Fruit fly (Drosophila melanogaster) whole organism, embryonic: ENCODE data around the gene CG42538.

Experiments used
- Adf1 ChIP-seq: fragments of 200-800 bp; sonication (Bioruptor generic); IDR thresholded peaks from 2 replicates; pipeline ENCODE4 v1.3.6; 2022; ENCODE audit warnings: missing biosample characterization, missing genetic modification characterization
- Aef1 ChIP-seq: fragments of 200-800 bp; sonication (Bioruptor generic); IDR thresholded peaks from 3 replicates; pipeline ENCODE4 v1.3.6; 2022; ENCODE audit warnings: missing biosample characterization, missing genetic modification characterization
- Awh ChIP-seq: fragments of 200-800 bp; sonication (Bioruptor generic); IDR thresholded peaks from 2 replicates; pipeline ENCODE4, ENCODE4 v1.3.6; 2022; ENCODE audit warnings: missing biosample characterization, missing genetic modification characterization
- CG11398 ChIP-seq: fragments of 200-800 bp; sonication (Bioruptor generic); optimal IDR thresholded peaks from 2 replicates; lab custom pipeline; 2016; ENCODE audit warnings: missing biosample characterization, missing genetic modification characterization
- CG14441 ChIP-seq: fragments of 200-800 bp; sonication (Bioruptor generic); IDR thresholded peaks from 2 replicates; pipeline ENCODE4 v1.3.6; 2022; ENCODE audit warnings: missing biosample characterization, missing genetic modification characterization
- CG1529 ChIP-seq: fragments of 200-800 bp; sonication (Bioruptor generic); optimal IDR thresholded peaks from 3 replicates; lab custom pipeline; 2018; ENCODE audit warnings: missing biosample characterization, missing genetic modification characterization
- CG1602 ChIP-seq: fragments of 200-800 bp; sonication (Bioruptor generic); optimal IDR thresholded peaks from 3 replicates; lab custom pipeline; 2016; ENCODE audit warnings: missing biosample characterization, missing genetic modification characterization
- CG1603 ChIP-seq: fragments of 200-800 bp; sonication (Bioruptor generic); optimal IDR thresholded peaks from 2 replicates; lab custom pipeline; 2019; ENCODE audit warnings: missing biosample characterization, mild to moderate bottlenecking, missing genetic modification characterization, moderate library complexity
- CG17328 ChIP-seq: fragments of 200-800 bp; sonication (Bioruptor generic); IDR thresholded peaks from 2 replicates; pipeline ENCODE4 v1.3.6; 2022; ENCODE audit warnings: missing biosample characterization, missing genetic modification characterization
- CG17829 ChIP-seq: fragments of 200-800 bp; optimal IDR thresholded peaks from 2 replicates; lab custom pipeline; 2019; ENCODE audit warnings: missing biosample characterization, mild to moderate bottlenecking, missing genetic modification characterization, moderate library complexity
- CG1792 ChIP-seq: fragments of 200-800 bp; sonication (Bioruptor generic); optimal IDR thresholded peaks from 2 replicates; lab custom pipeline; 2016; ENCODE audit warnings: missing biosample characterization, missing genetic modification characterization
- CG18262 ChIP-seq: fragments of 200-800 bp; optimal IDR thresholded peaks from 3 replicates; lab custom pipeline; 2019; ENCODE audit warnings: missing biosample characterization, mild to moderate bottlenecking, missing genetic modification characterization, moderate library complexity
- CG2712 ChIP-seq: fragments of 200-800 bp; optimal IDR thresholded peaks from 3 replicates; lab custom pipeline; 2019; ENCODE audit warnings: missing biosample characterization, mild to moderate bottlenecking, missing genetic modification characterization, moderate library complexity
- CG34224 ChIP-seq: fragments of 200-800 bp; sonication (Bioruptor generic); IDR thresholded peaks from 3 replicates; pipeline ENCODE4 v1.3.6; 2022; ENCODE audit warnings: missing biosample characterization, missing genetic modification characterization; ENCODE audit not compliant: partially characterized antibody
- CG3838 ChIP-seq: fragments of 200-800 bp; sonication (Bioruptor generic); optimal IDR thresholded peaks from 3 replicates; lab custom pipeline; 2016; ENCODE audit warnings: missing biosample characterization, missing genetic modification characterization
- CG4328 ChIP-seq: fragments of 200-800 bp; sonication (Bioruptor generic); optimal IDR thresholded peaks from 3 replicates; lab custom pipeline; 2017; ENCODE audit warnings: missing biosample characterization, missing genetic modification reagents, missing genetic modification characterization
- CG5180 ChIP-seq: fragments of 200-800 bp; sonication (Bioruptor generic); optimal IDR thresholded peaks from 3 replicates; lab custom pipeline; 2017; ENCODE audit warnings: missing biosample characterization, missing genetic modification characterization, mild to moderate bottlenecking, moderate library complexity, missing genetic modification reagents
- CG6689 ChIP-seq: fragments of 200-800 bp; sonication (Bioruptor generic); IDR thresholded peaks from 2 replicates; pipeline ENCODE4 v1.3.6; 2022; ENCODE audit warnings: missing biosample characterization, missing genetic modification characterization
- CG7271 ChIP-seq: fragments of 200-800 bp; sonication (Bioruptor generic); optimal IDR thresholded peaks from 2 replicates; lab custom pipeline; 2018; ENCODE audit warnings: missing biosample characterization, mild to moderate bottlenecking, missing genetic modification characterization, moderate library complexity
- CG7357 ChIP-seq: fragments of 200-800 bp; sonication (Bioruptor generic); IDR thresholded peaks from 3 replicates; pipeline ENCODE4 v1.3.6; 2022; ENCODE audit warnings: missing biosample characterization, missing genetic modification characterization
- CG7786 ChIP-seq: fragments of 200-800 bp; sonication (Bioruptor generic); optimal IDR thresholded peaks from 2 replicates; lab custom pipeline; 2016; ENCODE audit warnings: missing biosample characterization, missing genetic modification characterization
- CG8388 ChIP-seq: fragments of 200-800 bp; sonication (Bioruptor generic); optimal IDR thresholded peaks from 2 replicates; lab custom pipeline; 2019; ENCODE audit warnings: missing biosample characterization, mild to moderate bottlenecking, missing genetic modification characterization, moderate library complexity
- CTCF ChIP-seq: fragments of 200-800 bp; sonication (Bioruptor generic); optimal IDR thresholded peaks from 2 replicates; lab custom pipeline; 2017; ENCODE audit warnings: missing biosample characterization, mild to moderate bottlenecking, missing genetic modification characterization, moderate library complexity
- Dad ChIP-seq: fragments of 200-800 bp; sonication (Bioruptor generic); optimal IDR thresholded peaks from 3 replicates; lab custom pipeline; 2016; ENCODE audit warnings: missing biosample characterization, missing genetic modification characterization
- Elba2 ChIP-seq: fragments of 200-800 bp; sonication (Bioruptor generic); optimal IDR thresholded peaks from 3 replicates; lab custom pipeline; 2016; ENCODE audit warnings: missing biosample characterization, missing genetic modification characterization
- Gug ChIP-seq: fragments of 200-800 bp; sonication (Bioruptor generic); IDR thresholded peaks from 4 replicates; pipeline ENCODE4 v1.3.6; 2022; ENCODE audit warnings: missing biosample characterization, missing genetic modification characterization
- HLH54F ChIP-seq: fragments of 200-800 bp; sonication (Bioruptor generic); optimal IDR thresholded peaks from 3 replicates; lab custom pipeline; 2016; ENCODE audit warnings: missing biosample characterization, missing genetic modification characterization
- Hr39 ChIP-seq: fragments of >200 bp; optimal IDR thresholded peaks from 2 replicates; lab custom pipeline; 2017
- MBD-R2 ChIP-seq: fragments of 200-800 bp; sonication (Bioruptor generic); IDR thresholded peaks from 2 replicates; pipeline ENCODE4 v1.3.6; 2022; ENCODE audit warnings: missing biosample characterization, missing genetic modification characterization
- Neu2 ChIP-seq: fragments of 200-800 bp; sonication (Bioruptor generic); optimal IDR thresholded peaks from 3 replicates; lab custom pipeline; 2016; ENCODE audit warnings: missing biosample characterization, missing genetic modification characterization, borderline replicate concordance
- Ravus ChIP-seq: fragments of 200-800 bp; sonication (Bioruptor generic); IDR thresholded peaks from 2 replicates; pipeline ENCODE4 v1.3.6; 2022; ENCODE audit warnings: missing biosample characterization, missing genetic modification characterization
- Side ChIP-seq: fragments of 200-800 bp; sonication (Bioruptor generic); optimal IDR thresholded peaks from 2 replicates; lab custom pipeline; 2016; ENCODE audit warnings: missing biosample characterization, missing genetic modification characterization
- Stat92E ChIP-seq, 3 experiments: fragments of >200 bp in 2 of 3; fragments of 200-800 bp in 1 of 3; sonication (Bioruptor generic) in 1 of 3; optimal IDR thresholded peaks; 2 replicates each; lab custom pipeline; 2017 to 2019; ENCODE audit warnings: missing biosample characterization in 3 of 3, missing genetic modification characterization in 3 of 3, mild to moderate bottlenecking in 1 of 3, moderate library complexity in 1 of 3
- Taf1 ChIP-seq: fragments of 200-800 bp; sonication (Bioruptor generic); IDR thresholded peaks from 2 replicates; pipeline ENCODE4 v1.3.6; 2022; ENCODE audit warnings: missing biosample characterization, missing genetic modification characterization
- Vsx1 ChIP-seq: fragments of 200-800 bp; sonication (Bioruptor generic); optimal IDR thresholded peaks from 2 replicates; lab custom pipeline; 2017; ENCODE audit warnings: missing biosample characterization, mild to moderate bottlenecking, missing genetic modification characterization, missing genetic modification reagents
- croc ChIP-seq: fragments of 200-800 bp; sonication (Bioruptor generic); conservative IDR thresholded peaks from 3 replicates; pipeline ENCODE4 v1.3.6; 2022; ENCODE audit warnings: missing biosample characterization, missing genetic modification characterization
- crp ChIP-seq, 2 experiments: fragments of 200-800 bp; sonication (Bioruptor generic); optimal IDR thresholded peaks; 2 replicates in 1 of 2; 3 replicates in 1 of 2; lab custom pipeline; 2017; ENCODE audit warnings: missing biosample characterization in 2 of 2, missing genetic modification characterization in 2 of 2, mild to moderate bottlenecking in 1 of 2, moderate library complexity in 1 of 2
- dan ChIP-seq: fragments of 200-800 bp; sonication (Bioruptor generic); IDR thresholded peaks from 2 replicates; pipeline ENCODE4 v1.3.6; 2022; ENCODE audit warnings: missing biosample characterization, missing genetic modification characterization
- gcm ChIP-seq: fragments of 200-800 bp; sonication (Bioruptor generic); optimal IDR thresholded peaks from 2 replicates; lab custom pipeline; 2019; ENCODE audit warnings: missing biosample characterization, mild to moderate bottlenecking, missing genetic modification characterization, moderate library complexity
- ham ChIP-seq: fragments of 200-800 bp; sonication (Bioruptor generic); IDR thresholded peaks from 2 replicates; pipeline ENCODE4 v1.3.6; 2022; ENCODE audit warnings: missing biosample characterization, missing genetic modification characterization
- hb ChIP-seq: fragments of 200-800 bp; sonication (Bioruptor generic); IDR thresholded peaks from 3 replicates; pipeline ENCODE4 v1.3.6; 2022; ENCODE audit warnings: missing biosample characterization, missing genetic modification characterization; ENCODE audit not compliant: partially characterized antibody
- lmd ChIP-seq: fragments of 200-800 bp; sonication (Bioruptor generic); IDR thresholded peaks from 2 replicates; pipeline ENCODE4 v1.3.6; 2022; ENCODE audit warnings: missing biosample characterization, missing genetic modification characterization
- mld ChIP-seq: fragments of 200-800 bp; sonication (Bioruptor generic); IDR thresholded peaks from 3 replicates; pipeline ENCODE4 v1.3.6; 2022; ENCODE audit warnings: missing biosample characterization, missing genetic modification characterization; ENCODE audit not compliant: partially characterized antibody
- nerfin-1 ChIP-seq: fragments of 200-800 bp; sonication (Bioruptor generic); optimal IDR thresholded peaks from 3 replicates; lab custom pipeline; 2019; ENCODE audit warnings: missing biosample characterization, mild to moderate bottlenecking, missing genetic modification characterization, moderate library complexity
- nom ChIP-seq: fragments of 200-800 bp; sonication (Bioruptor generic); optimal IDR thresholded peaks from 2 replicates; lab custom pipeline; 2017; ENCODE audit warnings: missing biosample characterization, missing genetic modification characterization, mild to moderate bottlenecking, moderate library complexity, missing genetic modification reagents
- odd ChIP-seq: fragments of 200-800 bp; sonication (Bioruptor generic); optimal IDR thresholded peaks from 2 replicates; lab custom pipeline; 2017; ENCODE audit warnings: missing biosample characterization, mild to moderate bottlenecking, missing genetic modification characterization
- psq ChIP-seq: fragments of 200-800 bp; sonication (Bioruptor generic); optimal IDR thresholded peaks from 2 replicates; lab custom pipeline; 2017; ENCODE audit warnings: missing biosample characterization, missing genetic modification characterization
- ranshi ChIP-seq: fragments of 200-800 bp; sonication (Bioruptor generic); IDR thresholded peaks from 2 replicates; pipeline ENCODE4 v1.3.6; 2022; ENCODE audit warnings: missing biosample characterization, missing genetic modification characterization
- ro ChIP-seq: fragments of 200-800 bp; sonication (Bioruptor generic); IDR thresholded peaks from 2 replicates; pipeline ENCODE4 v1.3.6; 2022; ENCODE audit warnings: missing biosample characterization, missing genetic modification characterization
- sug ChIP-seq: fragments of 200-800 bp; optimal IDR thresholded peaks from 2 replicates; lab custom pipeline; 2019; ENCODE audit warnings: missing biosample characterization, mild to moderate bottlenecking, missing genetic modification characterization, moderate library complexity
- tin ChIP-seq: fragments of 200-800 bp; sonication (Bioruptor generic); optimal IDR thresholded peaks from 3 replicates; lab custom pipeline; 2016; ENCODE audit warnings: missing biosample characterization, missing genetic modification characterization
- vfl ChIP-seq: fragments of 200-800 bp; sonication (Bioruptor generic); optimal IDR thresholded peaks from 2 replicates; lab custom pipeline; 2016; ENCODE audit warnings: missing biosample characterization, missing genetic modification characterization

Gene CG42538

dm6 chr3L:16027163-16027633 is 7.1 kb upstream of the CG42538 start (continued):
- no peak for TF ChIP-seq CG34224 (GFP tag; lab: Robert Waterston, UW)
- no peak for TF ChIP-seq HLH54F (GFP tag; lab: Kevin White, UChicago)
- TF ChIP-seq CG7271 (tag; lab: Kevin White, UChicago) = peak; percentile 17
- TF ChIP-seq CG1602 = no peak
- TF ChIP-seq CG1792 (GFP tag; lab: Kevin White, UChicago) = no peak
- TF ChIP-seq CG4328 (GFP tag; lab: Kevin White, UChicago) = peak; percentile 40
- TF ChIP-seq CG2712 (tag; lab: Kevin White, UChicago) = peak; percentile 15
- TF ChIP-seq Ravus (GFP tag; lab: Robert Waterston, UW) = no peak
- TF ChIP-seq CG11398 (GFP tag; lab: Kevin White, UChicago) = peak; percentile 49
- no peak for TF ChIP-seq CG1603 (tag; lab: Kevin White, UChicago)
- TF ChIP-seq Aef1 (GFP tag; lab: Robert Waterston, UW) = no peak
- no peak for TF ChIP-seq Hr39 (lab: Kevin White, UChicago)
- no peak for TF ChIP-seq CG7786
- no peak for TF ChIP-seq ranshi (GFP tag; lab: Robert Waterston, UW)
- no peak for TF ChIP-seq MBD-R2 (GFP tag; lab: Robert Waterston, UW)
- TF ChIP-seq dan (GFP tag; lab: Robert Waterston, UW) = no peak
- TF ChIP-seq CG14441 (GFP tag; lab: Robert Waterston, UW) = no peak; the same call in 1 of the 2 replicates
- no peak for TF ChIP-seq CG17829 (tag; lab: Kevin White, UChicago)
- TF ChIP-seq tin (GFP tag; lab: Kevin White, UChicago) = no peak
- no peak for TF ChIP-seq ro (GFP tag; lab: Robert Waterston, UW)
- peak; percentile 35; the same call in 1 of the 2 replicates for TF ChIP-seq lmd
- no peak for TF ChIP-seq vfl (GFP tag; lab: Kevin White, UChicago)
- TF ChIP-seq psq (GFP tag; lab: Kevin White, UChicago) = no peak
- no peak for TF ChIP-seq Elba2 (GFP tag; lab: Kevin White, UChicago)
- TF ChIP-seq CG17328 (GFP tag; lab: Robert Waterston, UW) = no peak
- no peak for TF ChIP-seq hb (GFP tag; lab: Robert Waterston, UW)
- peak; percentile 64 for TF ChIP-seq CG5180 (GFP tag; lab: Kevin White, UChicago)
- TF ChIP-seq Dad = no peak
- TF ChIP-seq nom (GFP tag; lab: Kevin White, UChicago) = peak; percentile 76
- peak; percentile 26 for TF ChIP-seq CG1529
- TF ChIP-seq sug (tag; lab: Kevin White, UChicago) = no peak
- no peak for TF ChIP-seq Stat92E (GFP tag; optimal IDR thresholded peaks at IDR 0.05; lab: Kevin White, UChicago)
- TF ChIP-seq CG6689 (GFP tag; lab: Robert Waterston, UW) = 0 out of 2 replicates have a peak, but pooled peaks have one; percentile 34
- no peak for TF ChIP-seq CG8388 (GFP tag; lab: Kevin White, UChicago)
- TF ChIP-seq CG7357 = peak; percentile 49; the same call in 1 of the 3 replicates
- no peak for TF ChIP-seq CG3838 (GFP tag; lab: Kevin White, UChicago)
- TF ChIP-seq Gug (GFP tag; lab: Robert Waterston, UW) = peak; percentile 24; the same call in 1 of the 4 replicates
- no peak for TF ChIP-seq Neu2 (GFP tag; lab: Kevin White, UChicago)
- TF ChIP-seq CTCF (GFP tag; lab: Kevin White, UChicago) = no peak
- TF ChIP-seq Awh = no peak
- no peak for TF ChIP-seq Taf1 (GFP tag; lab: Robert Waterston, UW)
- no peak for TF ChIP-seq gcm (GFP tag; lab: Kevin White, UChicago)
- peak; percentile 71 for TF ChIP-seq odd (GFP tag; lab: Kevin White, UChicago)
- TF ChIP-seq Vsx1 (GFP tag; lab: Kevin White, UChicago) = peak; percentile 81
- TF ChIP-seq mld (GFP tag; lab: Robert Waterston, UW) = no peak
- TF ChIP-seq Adf1 = no peak
- peak; percentile 16 for TF ChIP-seq Side (GFP tag; lab: Kevin White, UChicago)
- peak; percentile 18 for TF ChIP-seq nerfin-1 (tag; lab: Kevin White, UChicago)
- TF ChIP-seq croc = no peak
- 0 out of 2 replicates have a peak, but pooled peaks have one; percentile 17 for TF ChIP-seq ham (GFP tag; lab: Robert Waterston, UW)
- no peak for TF ChIP-seq crp (GFP tag; optimal IDR thresholded peaks at IDR 0.05; lab: Kevin White, UChicago)
- no peak for TF ChIP-seq CG18262 (tag; lab: Kevin White, UChicago)
